Worm (Caenorhabditis elegans): ENCODE data around the gene ZK616.8.

ZK616.8 gene

DNA sequence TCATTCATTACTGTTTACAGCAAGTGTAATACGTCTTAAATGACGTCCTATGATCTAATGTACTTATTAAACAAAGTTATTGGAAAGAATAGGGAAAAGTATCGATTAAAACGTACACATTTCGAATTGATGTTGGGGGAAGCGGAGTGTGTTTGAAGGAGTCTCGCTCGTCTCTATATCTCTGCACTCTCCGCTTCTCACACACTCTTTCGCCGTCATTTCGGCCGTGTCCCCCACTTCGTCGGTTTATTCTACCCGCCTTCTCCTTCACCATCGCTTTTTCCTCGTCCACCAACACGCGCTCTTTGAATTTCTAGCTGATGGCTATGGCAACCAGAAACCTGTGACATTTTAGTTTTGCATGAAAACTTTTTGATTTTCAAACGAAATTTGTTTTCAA lies 43.1 kb downstream of the ZK616.8 start (continued):
- TF ChIP-seq nhr-27 (tag; optimal IDR thresholded peaks at IDR 0.05) (no peak), F23B12.7 (tag; optimal IDR thresholded peaks at IDR 0.05; ENCODE audit: insufficient read depth) (no peak), hlh-12 (tag; optimal IDR thresholded peaks at IDR 0.05) (no peak), madf-10 (tag; optimal IDR thresholded peaks at IDR 0.05) (no peak), lin-40 (tag; optimal IDR thresholded peaks at IDR 0.05) (no peak), egl-18 (GFP tag; IDR thresholded peaks at IDR 0.05) (peak; percentile 63; the same call in 1 of the 2 replicates), attf-3 (GFP tag; conservative IDR thresholded peaks at IDR 0.05) (no peak), sptf-2 (GFP tag; optimal IDR thresholded peaks at IDR 0.05) (no peak), lsl-1 (GFP tag; optimal IDR thresholded peaks at IDR 0.05) (no peak), Y56A3A.18 (GFP tag; IDR thresholded peaks at IDR 0.05) (no peak), nhr-120 (GFP tag; IDR thresholded peaks at IDR 0.05) (no peak), ama-1 (optimal IDR thresholded peaks at IDR 0.05) (no peak), ama-1 (GFP tag; optimal IDR thresholded peaks at IDR 0.05) (no peak), xnd-1 (tag; optimal IDR thresholded peaks at IDR 0.05) (no peak), chd-7 (tag; optimal IDR thresholded peaks at IDR 0.05) (no peak), hmg-1.2 (GFP tag; IDR thresholded peaks at IDR 0.05) (peak; percentile 93), snpc-1.1 (tag; optimal IDR thresholded peaks at IDR 0.05; ENCODE audit: insufficient read depth) (no peak), snpc-3.4 (tag; optimal IDR thresholded peaks at IDR 0.05) (no peak), ccch-3 (GFP tag; optimal IDR thresholded peaks at IDR 0.05) (no peak), zim-3 (tag; optimal IDR thresholded peaks at IDR 0.05) (no peak), ztf-25 (GFP tag; IDR thresholded peaks at IDR 0.05) (no peak), aptf-3 (GFP tag; IDR thresholded peaks at IDR 0.05) (no peak), ztf-22 (GFP tag; optimal IDR thresholded peaks at IDR 0.05) (no peak)

DNA sequence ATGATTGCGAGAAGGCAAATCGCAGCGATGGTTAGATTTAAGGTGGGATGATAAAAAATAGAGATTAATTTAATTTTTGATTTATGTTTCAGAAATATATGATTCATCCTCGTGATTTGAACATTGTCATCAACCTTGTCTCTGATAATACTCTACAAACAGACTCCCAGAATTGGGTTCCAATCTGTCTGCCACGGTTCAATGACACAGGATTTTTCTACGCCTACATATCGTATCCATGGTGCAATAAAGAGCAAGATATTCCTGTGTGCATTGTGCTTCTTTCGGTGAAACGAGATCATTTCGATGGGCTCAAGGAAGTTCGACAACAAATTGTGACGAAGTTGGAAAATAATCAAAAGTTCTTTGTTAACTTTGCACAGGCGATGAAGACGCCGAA lies 44.1 kb downstream of the ZK616.8 start:
- TF ChIP-seq aptf-3 (GFP tag; IDR thresholded peaks at IDR 0.05), result no peak
- no peak for TF ChIP-seq Y79H2A.3 (GFP tag; conservative IDR thresholded peaks at IDR 0.05)
- TF ChIP-seq bed-2 (GFP tag; IDR thresholded peaks at IDR 0.05), result no peak
- no peak for TF ChIP-seq B0035.1 (tag; optimal IDR thresholded peaks at IDR 0.05)
- no peak for TF ChIP-seq let-526 (GFP tag; IDR thresholded peaks at IDR 0.05)
- no peak for TF ChIP-seq nfya-1 (tag; optimal IDR thresholded peaks at IDR 0.05; ENCODE audit: borderline replicate concordance, insufficient read depth)
- TF ChIP-seq ama-1 (optimal IDR thresholded peaks at IDR 0.05), result no peak
- TF ChIP-seq ama-1 (GFP tag; optimal IDR thresholded peaks at IDR 0.05), result no peak
- no peak for TF ChIP-seq nfya-2 (GFP tag; IDR thresholded peaks at IDR 0.05)
- TF ChIP-seq lsl-1 (GFP tag; optimal IDR thresholded peaks at IDR 0.05), result no peak
- no peak for TF ChIP-seq zfh-2 (GFP tag; conservative IDR thresholded peaks at IDR 0.05)
- no peak for TF ChIP-seq ceh-27 (GFP tag; optimal IDR thresholded peaks at IDR 0.05)
- no peak for TF ChIP-seq sptf-2 (GFP tag; optimal IDR thresholded peaks at IDR 0.05)
- TF ChIP-seq F39B2.1 (GFP tag; IDR thresholded peaks at IDR 0.05), result no peak
- TF ChIP-seq F22D6.2 (tag; optimal IDR thresholded peaks at IDR 0.05), result no peak

ce11 chrIV:5366567-5366966 lies 45.4 kb downstream of the ZK616.8 start, which contains the start of gene sand-1:
TSS of gene sand-1 (plus strand) at chrIV:5366867.
- TF ChIP-seq rcor-1 (GFP tag; IDR thresholded peaks at IDR 0.05) (no peak), nhr-90 (tag; optimal IDR thresholded peaks at IDR 0.05) (no peak), snpc-3.4 (tag; optimal IDR thresholded peaks at IDR 0.05) (no peak), snpc-4 (GFP tag; optimal IDR thresholded peaks at IDR 0.05) (no peak), snpc-4 (tag; optimal IDR thresholded peaks at IDR 0.05) (peak in 1 of 4 experiments; percentile 66), athp-1 (tag; optimal IDR thresholded peaks at IDR 0.05) (peak; percentile 30), fkh-3 (tag; optimal IDR thresholded peaks at IDR 0.05) (no peak), attf-3 (GFP tag; conservative IDR thresholded peaks at IDR 0.05) (no peak), pbrm-1 (GFP tag; IDR thresholded peaks at IDR 0.05) (no peak)
